Worm (Caenorhabditis elegans) whole organism, mixed stage, embryonic: ENCODE results near the gene vps-24.

Experiments
- M03D4.4 ChIP-seq: sonication (generic microtip); optimal IDR thresholded peaks from 2 replicates; lab custom pipeline; 2017; ENCODE audit warnings: mild to moderate bottlenecking, missing genetic modification characterization, missing compliant biosample characterization
- bed-3 ChIP-seq: fragments of 200-800 bp; sonication (Bioruptor generic); optimal IDR thresholded peaks from 3 replicates; lab custom pipeline; 2018; ENCODE audit warnings: mild to moderate bottlenecking, missing genetic modification characterization, moderate library complexity, missing compliant biosample characterization
- ceh-43 ChIP-seq: fragments of 200-800 bp; sonication (Bioruptor generic); optimal IDR thresholded peaks from 2 replicates; lab custom pipeline; 2018; ENCODE audit warnings: mild to moderate bottlenecking, missing genetic modification characterization, moderate library complexity, missing compliant biosample characterization
- ceh-83 ChIP-seq: fragments of 200-800 bp; sonication (Bioruptor generic); optimal IDR thresholded peaks from 2 replicates; lab custom pipeline; 2018; ENCODE audit warnings: mild to moderate bottlenecking, missing genetic modification characterization, missing compliant biosample characterization
- ces-1 ChIP-seq: fragments of 150-350 bp; optimal IDR thresholded peaks from 2 replicates; lab custom pipeline; 2014; ENCODE audit warnings: missing biosample characterization, missing genetic modification reagents, missing genetic modification characterization
- cnd-1 ChIP-seq: fragments of 200-800 bp; sonication (Bioruptor generic); optimal IDR thresholded peaks from 2 replicates; lab custom pipeline; 2018; ENCODE audit warnings: mild to moderate bottlenecking, missing genetic modification characterization, missing compliant biosample characterization
- drap-1 ChIP-seq: fragments of 200-800 bp; sonication (Bioruptor generic); optimal IDR thresholded peaks from 3 replicates; lab custom pipeline; 2018; ENCODE audit warnings: mild to moderate bottlenecking, missing genetic modification characterization, missing compliant biosample characterization
- elt-1 ChIP-seq: sonication (generic microtip); optimal IDR thresholded peaks from 2 replicates; lab custom pipeline; 2017; ENCODE audit warnings: missing genetic modification characterization, mild to moderate bottlenecking, missing compliant biosample characterization, antibody characterized with exemption, moderate library complexity, borderline replicate concordance; ENCODE audit not compliant: insufficient read depth
- elt-3 ChIP-seq: fragments of 150-350 bp; optimal IDR thresholded peaks from 2 replicates; lab custom pipeline; 2014; ENCODE audit warnings: missing biosample characterization, missing genetic modification characterization
- flh-1 ChIP-seq: fragments of 200-800 bp; sonication (Bioruptor generic); optimal IDR thresholded peaks from 2 replicates; lab custom pipeline; 2018; ENCODE audit warnings: mild to moderate bottlenecking, missing genetic modification characterization, moderate library complexity, missing compliant biosample characterization
- ham-2 ChIP-seq: fragments of 200-800 bp; sonication (Bioruptor generic); optimal IDR thresholded peaks from 2 replicates; lab custom pipeline; 2018; ENCODE audit warnings: mild to moderate bottlenecking, missing genetic modification characterization, missing compliant biosample characterization
- hlh-1 ChIP-seq: fragments of 150-350 bp; optimal IDR thresholded peaks from 2 replicates; lab custom pipeline; 2014; ENCODE audit warnings: missing biosample characterization, missing genetic modification reagents, missing genetic modification characterization
- lin-13 ChIP-seq: fragments of 150-350 bp; optimal IDR thresholded peaks from 2 replicates; lab custom pipeline; 2014; ENCODE audit warnings: missing biosample characterization, missing genetic modification characterization
- lin-32 ChIP-seq: fragments of 200-800 bp; sonication (Bioruptor generic); optimal IDR thresholded peaks from 2 replicates; lab custom pipeline; 2018; ENCODE audit warnings: mild to moderate bottlenecking, missing genetic modification characterization, missing compliant biosample characterization
- lsy-2 ChIP-seq: fragments of 150-350 bp; optimal IDR thresholded peaks from 2 replicates; lab custom pipeline; 2014; ENCODE audit warnings: missing biosample characterization, missing genetic modification characterization
- mab-5 ChIP-seq: fragments of 150-350 bp; optimal IDR thresholded peaks from 2 replicates; lab custom pipeline; 2014; ENCODE audit warnings: missing biosample characterization, missing genetic modification characterization
- mep-1 ChIP-seq: fragments of 150-350 bp; optimal IDR thresholded peaks from 2 replicates; lab custom pipeline; 2017; ENCODE audit warnings: missing biosample characterization, missing genetic modification reagents, missing genetic modification characterization, inconsistent platforms
- mls-2 ChIP-seq: sonication (generic microtip); optimal IDR thresholded peaks from 2 replicates; lab custom pipeline; 2016; ENCODE audit warnings: mild to moderate bottlenecking, missing genetic modification characterization, moderate library complexity, missing compliant biosample characterization
- nhr-12 ChIP-seq: fragments of 150-350 bp; optimal IDR thresholded peaks from 2 replicates; lab custom pipeline; 2014; ENCODE audit warnings: missing biosample characterization, missing genetic modification characterization
- nhr-2 ChIP-seq: fragments of 150-350 bp; optimal IDR thresholded peaks from 2 replicates; lab custom pipeline; 2014; ENCODE audit warnings: missing biosample characterization, missing genetic modification characterization
- nhr-237 ChIP-seq: fragments of 150-350 bp; optimal IDR thresholded peaks from 2 replicates; lab custom pipeline; 2014; ENCODE audit warnings: missing biosample characterization, missing genetic modification characterization
- nhr-28 ChIP-seq: fragments of 150-350 bp; optimal IDR thresholded peaks from 2 replicates; lab custom pipeline; 2014; ENCODE audit warnings: missing biosample characterization, missing genetic modification characterization
- nhr-76 ChIP-seq: sonication (generic microtip); optimal IDR thresholded peaks from 2 replicates; lab custom pipeline; 2017; ENCODE audit warnings: missing biosample characterization, missing genetic modification characterization
- pha-4 ChIP-seq: fragments of 150-350 bp; optimal IDR thresholded peaks from 2 replicates; lab custom pipeline; 2018; ENCODE audit warnings: missing biosample characterization, missing genetic modification reagents, missing genetic modification characterization
- sem-2 ChIP-seq: fragments of 200-800 bp; sonication (Bioruptor generic); optimal IDR thresholded peaks from 2 replicates; lab custom pipeline; 2018; ENCODE audit warnings: mild to moderate bottlenecking, missing genetic modification characterization, missing compliant biosample characterization
- snpc-4 ChIP-seq: fragments of 150-350 bp; optimal IDR thresholded peaks from 2 replicates; lab custom pipeline; 2014; ENCODE audit warnings: missing biosample characterization, missing genetic modification characterization
- sptf-1 ChIP-seq: sonication (generic microtip); optimal IDR thresholded peaks from 2 replicates; lab custom pipeline; 2017; ENCODE audit warnings: mild to moderate bottlenecking, missing genetic modification characterization, moderate library complexity, missing compliant biosample characterization
- tbx-8 ChIP-seq: fragments of 200-800 bp; sonication (Bioruptor generic); optimal IDR thresholded peaks from 2 replicates; lab custom pipeline; 2018; ENCODE audit warnings: mild to moderate bottlenecking, missing genetic modification characterization, moderate library complexity, missing compliant biosample characterization
- unc-120 ChIP-seq: sonication (generic microtip); optimal IDR thresholded peaks from 2 replicates; lab custom pipeline; 2017; ENCODE audit warnings: missing genetic modification characterization, missing compliant biosample characterization; ENCODE audit not compliant: poor library complexity, severe bottlenecking
- unc-39 ChIP-seq: fragments of 150-350 bp; optimal IDR thresholded peaks from 2 replicates; lab custom pipeline; 2014; ENCODE audit warnings: missing biosample characterization, missing genetic modification characterization
- zip-8 ChIP-seq: fragments of 150-350 bp; optimal IDR thresholded peaks from 2 replicates; lab custom pipeline; 2014; ENCODE audit warnings: missing biosample characterization, missing genetic modification characterization
- ztf-11 ChIP-seq: fragments of 150-350 bp; optimal IDR thresholded peaks from 2 replicates; lab custom pipeline; 2014; ENCODE audit warnings: missing biosample characterization, missing genetic modification characterization

The vps-24 gene

ce11 chrII:4986664-4987063 is 7.1 kb upstream of the vps-24 start:
- TF ChIP-seq ztf-11 (peak; percentile 40), unc-39 (tag; lab: Kevin White, UChicago) (no peak), nhr-76 (tag; lab: Kevin White, UChicago) (no peak), tbx-8 (GFP tag; lab: Kevin White, UChicago) (no peak), nhr-2 (tag; lab: Kevin White, UChicago) (peak; percentile 79), elt-1 (no peak), hlh-1 (tag; lab: Kevin White, UChicago) (no peak), nhr-12 (tag; lab: Kevin White, UChicago) (no peak), bed-3 (GFP tag; lab: Kevin White, UChicago) (no peak), pha-4 (tag; lab: Kevin White, UChicago) (no peak), drap-1 (GFP tag; lab: Kevin White, UChicago) (no peak), elt-3 (no peak), mab-5 (no peak), cnd-1 (tag; lab: Kevin White, UChicago) (no peak), mep-1 (tag; lab: Kevin White, UChicago) (no peak), ces-1 (GFP tag; lab: Kevin White, UChicago) (no peak), M03D4.4 (tag; lab: Kevin White, UChicago) (no peak), ham-2 (GFP tag; lab: Kevin White, UChicago) (no peak), nhr-28 (tag; lab: Kevin White, UChicago) (no peak), zip-8 (tag; lab: Kevin White, UChicago) (peak; percentile 90), snpc-4 (tag; lab: Kevin White, UChicago) (no peak), sem-2 (GFP tag; lab: Kevin White, UChicago) (no peak), mls-2 (tag; lab: Kevin White, UChicago) (no peak), flh-1 (GFP tag; lab: Kevin White, UChicago) (no peak), unc-120 (no peak), sptf-1 (peak; percentile 39), ceh-43 (GFP tag; lab: Kevin White, UChicago) (no peak), nhr-237 (no peak), lsy-2 (no peak)

ce11 chrII:4987257-4987656 is 6.5 kb upstream of the vps-24 start:
- TF ChIP-seq ceh-83 (no peak), sptf-1 (no peak), pha-4 (tag; lab: Kevin White, UChicago) (no peak), hlh-1 (tag; lab: Kevin White, UChicago) (no peak), zip-8 (tag; lab: Kevin White, UChicago) (peak; percentile 10), bed-3 (GFP tag; lab: Kevin White, UChicago) (no peak), mls-2 (tag; lab: Kevin White, UChicago) (no peak), nhr-76 (tag; lab: Kevin White, UChicago) (no peak), elt-3 (no peak), sem-2 (GFP tag; lab: Kevin White, UChicago) (no peak), lin-32 (GFP tag; lab: Kevin White, UChicago) (peak; percentile 92), snpc-4 (tag; lab: Kevin White, UChicago) (no peak), nhr-2 (tag; lab: Kevin White, UChicago) (no peak), lin-13 (no peak), unc-120 (no peak)

DNA sequence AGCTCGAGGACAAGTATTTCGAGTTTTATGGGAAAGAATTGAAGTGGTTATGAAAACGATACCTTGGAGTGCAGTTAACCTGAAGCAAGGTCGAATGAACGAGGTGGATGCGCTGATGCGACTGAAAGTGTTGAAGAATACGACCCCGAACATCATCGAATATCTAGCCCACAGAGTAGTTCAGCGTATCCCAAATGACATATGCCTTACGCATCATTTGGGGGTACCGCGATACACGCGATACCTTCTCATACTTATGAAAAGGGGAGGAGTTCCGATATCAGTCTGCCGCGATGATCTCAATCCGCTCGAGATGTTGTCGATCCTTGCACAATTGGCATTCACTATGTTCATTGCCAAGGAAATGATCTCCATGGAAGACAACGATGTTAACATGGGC is 4.0 kb upstream of the vps-24 start, which contains the start of gene T27F7.12:
Gene T27F7.12 (plus strand): TSS at position 301 of the 400 bp plus-strand sequence.
- TF ChIP-seq flh-1 (GFP tag; lab: Kevin White, UChicago) (no peak), drap-1 (GFP tag; lab: Kevin White, UChicago) (no peak), unc-120 (no peak), sptf-1 (no peak), elt-3 (no peak), mab-5 (no peak), lin-32 (GFP tag; lab: Kevin White, UChicago) (no peak), ces-1 (GFP tag; lab: Kevin White, UChicago) (no peak), tbx-8 (GFP tag; lab: Kevin White, UChicago) (no peak)
- TF ChIP-seq, all 35 proteins: peak for 0

ce11 chrII:4992977-4993376 is 821 bp upstream of the vps-24 start, which contains the start of gene pigb-1:
pigb-1 (minus strand) TSS chrII:4993077.
- TF ChIP-seq unc-120 = no peak
- no peak for TF ChIP-seq tbx-8 (GFP tag; lab: Kevin White, UChicago)
- TF ChIP-seq sem-2 (GFP tag; lab: Kevin White, UChicago) = no peak
- TF ChIP-seq nhr-2 (tag; lab: Kevin White, UChicago) = no peak
- no peak for TF ChIP-seq zip-8 (tag; lab: Kevin White, UChicago)
